Worm (Caenorhabditis elegans): Measurements from ENCODE around the gene ced-4.
A peak's percentile ranks its signal among the peaks of the same experiment; 100 is the strongest.

The ced-4 gene

DNA sequence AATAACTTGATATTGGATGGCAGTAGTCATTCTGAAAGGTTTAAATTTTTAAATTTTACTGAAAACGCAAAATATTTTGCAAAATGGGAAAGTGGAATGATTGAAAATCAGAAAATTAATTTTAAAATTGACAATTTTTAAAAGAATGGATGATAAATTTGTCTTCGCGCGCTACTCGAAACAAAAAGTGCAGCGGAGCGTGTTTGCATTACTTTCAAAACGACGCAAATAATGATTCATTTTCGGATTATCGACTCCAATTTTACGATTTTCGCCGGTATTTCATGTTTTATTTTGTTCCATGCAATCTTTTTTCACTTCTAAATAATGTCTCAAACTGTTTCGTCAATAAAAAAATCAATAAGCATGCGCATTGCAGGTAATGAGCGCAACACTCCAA, 26.2 kb downstream of the ced-4 start, which contains the start of the genes tost-1 and arx-6:
tost-1 (minus strand) TSS at position 31 of the 400 bp plus-strand sequence.
arx-6 (plus strand) TSS at position 378 of the 400 bp plus-strand sequence.
- TF ChIP-seq lsy-2 (tag; optimal IDR thresholded peaks at IDR 0.05) (peak; percentile 42 to 73), efl-3 (GFP tag; optimal IDR thresholded peaks at IDR 0.05) (no peak), C16A3.4 (tag; optimal IDR thresholded peaks at IDR 0.05) (peak; percentile 57), alr-1 (tag; optimal IDR thresholded peaks at IDR 0.05; ENCODE audit: borderline replicate concordance) (no peak), sup-37 (GFP tag; optimal IDR thresholded peaks at IDR 0.05) (no peak), fkh-10 (GFP tag; optimal IDR thresholded peaks at IDR 0.05) (no peak), ztf-4 (tag; optimal IDR thresholded peaks at IDR 0.05) (no peak), nhr-19 (GFP tag; conservative IDR thresholded peaks at IDR 0.05) (peak; percentile 20; the same call in 1 of the 2 replicates), tlp-1 (tag; optimal IDR thresholded peaks at IDR 0.05) (no peak), nhr-28 (tag; optimal IDR thresholded peaks at IDR 0.05) (no peak), lin-39 (tag; optimal IDR thresholded peaks at IDR 0.05) (no peak), hpl-2 (GFP tag; optimal IDR thresholded peaks at IDR 0.05) (no peak), unc-86 (tag; optimal IDR thresholded peaks at IDR 0.05) (no peak), lir-3 (tag; optimal IDR thresholded peaks at IDR 0.05; ENCODE audit: poor library complexity) (no peak), ets-5 (GFP tag; IDR thresholded peaks at IDR 0.05) (no peak), pag-3 (tag; optimal IDR thresholded peaks at IDR 0.05; ENCODE audit: borderline replicate concordance, insufficient read depth) (no peak), ceh-63 (GFP tag; optimal IDR thresholded peaks at IDR 0.05) (no peak), lin-14 (GFP tag; optimal IDR thresholded peaks at IDR 0.05) (peak; percentile 18), nhr-90 (tag; optimal IDR thresholded peaks at IDR 0.05; ENCODE audit: poor library complexity) (no peak), elt-2 (tag; optimal IDR thresholded peaks at IDR 0.05) (no peak), swsn-7 (tag; optimal IDR thresholded peaks at IDR 0.05) (peak; percentile 23), fkh-4 (tag; optimal IDR thresholded peaks at IDR 0.05; ENCODE audit: borderline replicate concordance) (no peak), mab-9 (GFP tag; IDR thresholded peaks at IDR 0.05) (no peak), zip-4 (GFP tag; optimal IDR thresholded peaks at IDR 0.05) (no peak), ztf-11 (tag; optimal IDR thresholded peaks at IDR 0.05) (no peak), efl-1 (optimal IDR thresholded peaks at IDR 0.05) (peak; percentile 90 to 96), efl-1 (GFP tag; optimal IDR thresholded peaks at IDR 0.05 in 1 of 2) (peak; percentile 90 to 99), irx-1 (tag; optimal IDR thresholded peaks at IDR 0.05) (no peak), pqm-1 (tag; optimal IDR thresholded peaks at IDR 0.05) (no peak), egl-27 (tag; optimal IDR thresholded peaks at IDR 0.05) (no peak), ceh-88 (GFP tag; IDR thresholded peaks at IDR 0.05) (no peak), blmp-1 (tag; optimal IDR thresholded peaks at IDR 0.05) (peak; percentile 46), mdl-1 (tag; optimal IDR thresholded peaks at IDR 0.05) (no peak), hlh-17 (GFP tag; optimal IDR thresholded peaks at IDR 0.05; ENCODE audit: borderline replicate concordance) (no peak), lin-15B (tag; optimal IDR thresholded peaks at IDR 0.05) (peak; percentile 51), fkh-8 (tag; optimal IDR thresholded peaks at IDR 0.05) (peak; percentile 16), C04F5.9 (tag; optimal IDR thresholded peaks at IDR 0.05) (peak; percentile 5), grh-1 (GFP tag; IDR thresholded peaks at IDR 0.05) (no peak), ceh-82 (tag; optimal IDR thresholded peaks at IDR 0.05) (peak in 2 of 3 experiments; percentile 2 to 30), nhr-11 (tag; optimal IDR thresholded peaks at IDR 0.05) (no peak), sox-4 (tag; optimal IDR thresholded peaks at IDR 0.05) (no peak), nhr-20 (tag; optimal IDR thresholded peaks at IDR 0.05) (peak; percentile 36), aha-1 (tag; optimal IDR thresholded peaks at IDR 0.05) (no peak), hlh-4 (tag; optimal IDR thresholded peaks at IDR 0.05) (no peak), snpc-4 (tag; optimal IDR thresholded peaks at IDR 0.05) (no peak), elt-3 (tag; optimal IDR thresholded peaks at IDR 0.05) (no peak), nhr-84 (tag; optimal IDR thresholded peaks at IDR 0.05) (no peak), xbp-1 (tag; optimal IDR thresholded peaks at IDR 0.05) (peak; percentile 36), F16B12.6 (tag; optimal IDR thresholded peaks at IDR 0.05) (peak; percentile 4), vab-15 (tag; optimal IDR thresholded peaks at IDR 0.05) (no peak), mef-2 (tag; optimal IDR thresholded peaks at IDR 0.05) (no peak), ceh-8 (GFP tag; optimal IDR thresholded peaks at IDR 0.05) (no peak), unc-98 (GFP tag; IDR thresholded peaks at IDR 0.05) (no peak)
